Fruit fly (Drosophila melanogaster): ENCODE results near the gene CG2017.

Gene CG2017

dm6 chr3R:5833948-5834504 lies 28.2 kb downstream of the CG2017 start (continued):
- TF ChIP-seq stc (GFP tag; IDR thresholded peaks at IDR 0.05) (no peak), Opbp (GFP tag; IDR thresholded peaks at IDR 0.05; ENCODE audit: partially characterized antibody) (no peak), unpg (GFP tag; optimal IDR thresholded peaks at IDR 0.05) (peak; percentile 24), zen (tag; optimal IDR thresholded peaks at IDR 0.05) (no peak), nmo (GFP tag; optimal IDR thresholded peaks at IDR 0.05) (peak; percentile 25), CG17186 (GFP tag; optimal IDR thresholded peaks at IDR 0.05) (no peak), HLH4C (GFP tag; IDR thresholded peaks at IDR 0.05; ENCODE audit: partially characterized antibody) (no peak), CG10366 (GFP tag; IDR thresholded peaks at IDR 0.05) (no peak), luna (GFP tag; optimal IDR thresholded peaks at IDR 0.05) (no peak), tap (tag; optimal IDR thresholded peaks at IDR 0.05) (no peak), croc (GFP tag; conservative IDR thresholded peaks at IDR 0.05) (no peak), hb (GFP tag; IDR thresholded peaks at IDR 0.05; ENCODE audit: partially characterized antibody) (no peak), scrt (GFP tag; optimal IDR thresholded peaks at IDR 0.05) (no peak), chif (GFP tag; optimal IDR thresholded peaks at IDR 0.05) (no peak), CG13424 (tag; optimal IDR thresholded peaks at IDR 0.05) (no peak), CG3838 (GFP tag; optimal IDR thresholded peaks at IDR 0.05) (no peak), CG13775 (GFP tag; optimal IDR thresholded peaks at IDR 0.05) (no peak), Dip2 (GFP tag; IDR thresholded peaks at IDR 0.05) (no peak), ewg (GFP tag; optimal IDR thresholded peaks at IDR 0.05) (no peak), ind (GFP tag; optimal IDR thresholded peaks at IDR 0.05) (no peak), toy (GFP tag; IDR thresholded peaks at IDR 0.05) (no peak), CG12299 (tag; optimal IDR thresholded peaks at IDR 0.05) (no peak), CG12769 (tag; optimal IDR thresholded peaks at IDR 0.05) (no peak), CG8359 (GFP tag; optimal IDR thresholded peaks at IDR 0.05; ENCODE audit: borderline replicate concordance) (no peak), CG33557 (GFP tag; optimal IDR thresholded peaks at IDR 0.05) (no peak), sens-2 (GFP tag; IDR thresholded peaks at IDR 0.05) (no peak), oc (tag; optimal IDR thresholded peaks at IDR 0.05) (no peak), CG12236 (GFP tag; optimal IDR thresholded peaks at IDR 0.05) (no peak), CG34422 (GFP tag; IDR thresholded peaks at IDR 0.05) (0 out of 3 replicates have a peak, but pooled peaks have one; percentile 18), CG7839 (tag; optimal IDR thresholded peaks at IDR 0.05) (peak; percentile 32), CG6854 (GFP tag; optimal IDR thresholded peaks at IDR 0.05) (no peak), Hand (GFP tag; optimal IDR thresholded peaks at IDR 0.05) (no peak), CG9727 (GFP tag; optimal IDR thresholded peaks at IDR 0.05) (no peak), ci (GFP tag; IDR thresholded peaks at IDR 0.05) (no peak), Chrac-16 (GFP tag; optimal IDR thresholded peaks at IDR 0.05) (no peak), chm (GFP tag; IDR thresholded peaks at IDR 0.05) (no peak), Taf1 (GFP tag; IDR thresholded peaks at IDR 0.05) (no peak), dimm (GFP tag; IDR thresholded peaks at IDR 0.05) (no peak), jing (GFP tag; optimal IDR thresholded peaks at IDR 0.05) (no peak), ara (GFP tag; IDR thresholded peaks at IDR 0.05) (peak; percentile 48; the same call in 1 of the 2 replicates), CG3407 (GFP tag; optimal IDR thresholded peaks at IDR 0.05) (no peak), CG6683 (GFP tag; optimal IDR thresholded peaks at IDR 0.05) (no peak), ttk (GFP tag; IDR thresholded peaks at IDR 0.05) (no peak; the same call in 1 of the 2 replicates), CG7786 (GFP tag; optimal IDR thresholded peaks at IDR 0.05) (no peak), CG4360 (GFP tag; IDR thresholded peaks at IDR 0.05) (no peak), CG9437 (GFP tag; optimal IDR thresholded peaks at IDR 0.05) (no peak), en (GFP tag; optimal IDR thresholded peaks at IDR 0.05) (no peak), lmd (GFP tag; IDR thresholded peaks at IDR 0.05) (0 out of 2 replicates have a peak, but pooled peaks have one; percentile 14), CG10274 (GFP tag; optimal IDR thresholded peaks at IDR 0.05) (no peak), CG31224 (GFP tag; IDR thresholded peaks at IDR 0.05) (no peak), Aef1 (GFP tag; IDR thresholded peaks at IDR 0.05) (0 out of 3 replicates have a peak, but pooled peaks have one; percentile 37)
